Worm (Caenorhabditis elegans) whole organism, midembryonic: ENCODE measurements around the gene snpc-1.3.

Experiments
- flt-1 ChIP-seq: fragments of 200-800 bp; sonication (Bioruptor generic); IDR thresholded peaks from 2 replicates; pipeline ENCODE4 v1.3.6; 2022; ENCODE audit warnings: missing genetic modification characterization, missing compliant biosample characterization
- ztf-23 ChIP-seq: fragments of 200-800 bp; sonication (Bioruptor generic); IDR thresholded peaks from 2 replicates; pipeline ENCODE4 v1.3.6; 2022; ENCODE audit warnings: missing genetic modification reagents, missing genetic modification characterization, missing compliant biosample characterization
- ztf-29 ChIP-seq: fragments of 200-800 bp; sonication (Bioruptor generic); IDR thresholded peaks from 2 replicates; pipeline ENCODE4 v1.3.6; 2022; ENCODE audit warnings: missing genetic modification reagents, missing genetic modification characterization, missing compliant biosample characterization

- TF ChIP-seq ztf-29 (GFP tag; lab: Robert Waterston, UW) (no peak), flt-1 (GFP tag; lab: Robert Waterston, UW) (no peak), ztf-23 (GFP tag; lab: Robert Waterston, UW) (no peak)
Observed at ce11 chrV:5487180-5487579, 48.2 kb upstream of the snpc-1.3 start.
